Worm (Caenorhabditis elegans): Measurements from ENCODE around the gene kin-21.

kin-21 gene

ce11 chrIV:9852250-9852649, 19.6 kb downstream of the kin-21 start, which contains the start of gene ssq-1:
TSS of gene ssq-1 (plus strand) at chrIV:9852550.
- TF ChIP-seq cog-1 (tag; optimal IDR thresholded peaks at IDR 0.05) (no peak), med-1 (GFP tag; optimal IDR thresholded peaks at IDR 0.05; ENCODE audit: insufficient read depth) (no peak), tab-1 (GFP tag; IDR thresholded peaks at IDR 0.05) (no peak), ztf-23 (GFP tag; IDR thresholded peaks at IDR 0.05) (no peak), klf-2 (GFP tag; conservative IDR thresholded peaks at IDR 0.05) (no peak), ref-1 (GFP tag; conservative IDR thresholded peaks at IDR 0.05) (no peak), T22C8.4 (GFP tag; IDR thresholded peaks at IDR 0.05) (no peak), flt-1 (GFP tag; IDR thresholded peaks at IDR 0.05) (no peak), ztf-29 (GFP tag; IDR thresholded peaks at IDR 0.05) (no peak)

- no peak for TF ChIP-seq med-1 (GFP tag; optimal IDR thresholded peaks at IDR 0.05; ENCODE audit: insufficient read depth)
- TF ChIP-seq flt-1 (GFP tag; IDR thresholded peaks at IDR 0.05), result no peak
- TF ChIP-seq ztf-29 (GFP tag; IDR thresholded peaks at IDR 0.05), result no peak
- TF ChIP-seq ref-1 (GFP tag; conservative IDR thresholded peaks at IDR 0.05), result no peak
- TF ChIP-seq cog-1 (tag; optimal IDR thresholded peaks at IDR 0.05), result no peak
- TF ChIP-seq T22C8.4 (GFP tag; IDR thresholded peaks at IDR 0.05), result no peak
These were observed 20.3 kb downstream of the kin-21 start for ce11 chrIV:9852818-9853466.

ce11 chrIV:9854952-9855351, 22.3 kb downstream of the kin-21 start:
- TF ChIP-seq T22C8.4 (GFP tag; IDR thresholded peaks at IDR 0.05) (no peak), cog-1 (tag; optimal IDR thresholded peaks at IDR 0.05) (no peak), tab-1 (GFP tag; IDR thresholded peaks at IDR 0.05) (no peak), klf-2 (GFP tag; conservative IDR thresholded peaks at IDR 0.05) (no peak), ztf-29 (GFP tag; IDR thresholded peaks at IDR 0.05) (no peak)

- no peak for TF ChIP-seq ref-1 (GFP tag; conservative IDR thresholded peaks at IDR 0.05)
- TF ChIP-seq ztf-29 (GFP tag; IDR thresholded peaks at IDR 0.05), result no peak
- TF ChIP-seq med-1 (GFP tag; optimal IDR thresholded peaks at IDR 0.05; ENCODE audit: insufficient read depth), result no peak
- TF ChIP-seq ztf-23 (GFP tag; IDR thresholded peaks at IDR 0.05), result no peak
- no peak for TF ChIP-seq tab-1 (GFP tag; IDR thresholded peaks at IDR 0.05)
- TF ChIP-seq cog-1 (tag; optimal IDR thresholded peaks at IDR 0.05), result no peak
- no peak for TF ChIP-seq T22C8.4 (GFP tag; IDR thresholded peaks at IDR 0.05)
- no peak for TF ChIP-seq klf-2 (GFP tag; conservative IDR thresholded peaks at IDR 0.05)
- TF ChIP-seq flt-1 (GFP tag; IDR thresholded peaks at IDR 0.05), result no peak
These were observed 23.0 kb downstream of the kin-21 start, which contains the start of gene K07F5.12 for ce11 chrIV:9855712-9856111. TSS of gene K07F5.12 (plus strand) at chrIV:9856012.

- TF ChIP-seq ref-1 (GFP tag; conservative IDR thresholded peaks at IDR 0.05), result no peak
- TF ChIP-seq ztf-29 (GFP tag; IDR thresholded peaks at IDR 0.05), result no peak
- TF ChIP-seq med-1 (GFP tag; optimal IDR thresholded peaks at IDR 0.05; ENCODE audit: insufficient read depth), result no peak
- TF ChIP-seq klf-2 (GFP tag; conservative IDR thresholded peaks at IDR 0.05), result no peak
- TF ChIP-seq flt-1 (GFP tag; IDR thresholded peaks at IDR 0.05), result no peak
- TF ChIP-seq cog-1 (tag; optimal IDR thresholded peaks at IDR 0.05), result no peak
- TF ChIP-seq tab-1 (GFP tag; IDR thresholded peaks at IDR 0.05), result no peak
- TF ChIP-seq ztf-23 (GFP tag; IDR thresholded peaks at IDR 0.05), result no peak
- no peak for TF ChIP-seq T22C8.4 (GFP tag; IDR thresholded peaks at IDR 0.05)
These were observed 25.3 kb downstream of the kin-21 start, which contains the start of gene npp-1 for ce11 chrIV:9857952-9858488. TSS of gene npp-1 (plus strand) at chrIV:9858488.

- TF ChIP-seq klf-2 (GFP tag; conservative IDR thresholded peaks at IDR 0.05), result no peak
- no peak for TF ChIP-seq ref-1 (GFP tag; conservative IDR thresholded peaks at IDR 0.05)
- no peak for TF ChIP-seq cog-1 (tag; optimal IDR thresholded peaks at IDR 0.05)
- no peak for TF ChIP-seq T22C8.4 (GFP tag; IDR thresholded peaks at IDR 0.05)
- TF ChIP-seq ztf-23 (GFP tag; IDR thresholded peaks at IDR 0.05), result no peak
- TF ChIP-seq ztf-29 (GFP tag; IDR thresholded peaks at IDR 0.05), result no peak
- TF ChIP-seq flt-1 (GFP tag; IDR thresholded peaks at IDR 0.05), result no peak
- TF ChIP-seq tab-1 (GFP tag; IDR thresholded peaks at IDR 0.05), result no peak
These were observed 26.3 kb downstream of the kin-21 start for ce11 chrIV:9858970-9859369.

- TF ChIP-seq flt-1 (GFP tag; IDR thresholded peaks at IDR 0.05) (no peak), ztf-23 (GFP tag; IDR thresholded peaks at IDR 0.05) (no peak), cog-1 (tag; optimal IDR thresholded peaks at IDR 0.05) (no peak), klf-2 (GFP tag; conservative IDR thresholded peaks at IDR 0.05) (no peak), ztf-29 (GFP tag; IDR thresholded peaks at IDR 0.05) (no peak), med-1 (GFP tag; optimal IDR thresholded peaks at IDR 0.05; ENCODE audit: insufficient read depth) (no peak), tab-1 (GFP tag; IDR thresholded peaks at IDR 0.05) (no peak), ref-1 (GFP tag; conservative IDR thresholded peaks at IDR 0.05) (no peak), T22C8.4 (GFP tag; IDR thresholded peaks at IDR 0.05) (no peak)
These were observed 29.2 kb downstream of the kin-21 start, which contains the start of gene K07F5.14 for ce11 chrIV:9861921-9862320. TSS of gene K07F5.14 (plus strand) at chrIV:9862221.

ce11 chrIV:9863817-9864216, 31.1 kb downstream of the kin-21 start, which contains the start of gene K07F5.16:
TSS of gene K07F5.16 (plus strand) at chrIV:9864117.
- TF ChIP-seq tab-1 (GFP tag; IDR thresholded peaks at IDR 0.05) (no peak), klf-2 (GFP tag; conservative IDR thresholded peaks at IDR 0.05) (no peak), ztf-29 (GFP tag; IDR thresholded peaks at IDR 0.05) (no peak), med-1 (GFP tag; optimal IDR thresholded peaks at IDR 0.05; ENCODE audit: insufficient read depth) (no peak), flt-1 (GFP tag; IDR thresholded peaks at IDR 0.05) (no peak), ztf-23 (GFP tag; IDR thresholded peaks at IDR 0.05) (no peak), ref-1 (GFP tag; conservative IDR thresholded peaks at IDR 0.05) (no peak), cog-1 (tag; optimal IDR thresholded peaks at IDR 0.05) (no peak), T22C8.4 (GFP tag; IDR thresholded peaks at IDR 0.05) (no peak)

- no peak for TF ChIP-seq ztf-29 (GFP tag; IDR thresholded peaks at IDR 0.05)
- no peak for TF ChIP-seq tab-1 (GFP tag; IDR thresholded peaks at IDR 0.05)
- no peak for TF ChIP-seq ztf-23 (GFP tag; IDR thresholded peaks at IDR 0.05)
- no peak for TF ChIP-seq klf-2 (GFP tag; conservative IDR thresholded peaks at IDR 0.05)
- TF ChIP-seq ref-1 (GFP tag; conservative IDR thresholded peaks at IDR 0.05), result no peak
- no peak for TF ChIP-seq cog-1 (tag; optimal IDR thresholded peaks at IDR 0.05)
- TF ChIP-seq med-1 (GFP tag; optimal IDR thresholded peaks at IDR 0.05; ENCODE audit: insufficient read depth), result no peak
- no peak for TF ChIP-seq T22C8.4 (GFP tag; IDR thresholded peaks at IDR 0.05)
These were observed 32.1 kb downstream of the kin-21 start, which contains the start of the genes K07F5.15 and K07F5.22 for ce11 chrIV:9864778-9865177. TSS of gene K07F5.15 (plus strand) at chrIV:9865078. TSS of gene K07F5.22 (plus strand) at chrIV:9865078.

Measured in whole organism, midembryonic.